Worm (Caenorhabditis elegans) whole organism, L4/young adult: Measurements from ENCODE around the gene C27F2.7.
"Not testable (repeated sequence)": the region's sequence is repeated elsewhere in the genome, so short reads cannot be mapped to it uniquely, and the experiment has no call there.

Source experiments
- W03F9.2 ChIP-seq: fragments of 150-350 bp; optimal IDR thresholded peaks from 2 replicates; lab custom pipeline; 2014; ENCODE audit warnings: missing biosample characterization, missing genetic modification characterization
- dao-5 ChIP-seq: sonication (generic microtip); optimal IDR thresholded peaks from 2 replicates; lab custom pipeline; 2016; ENCODE audit warnings: missing genotype, missing genetic modification characterization, moderate library complexity, missing compliant biosample characterization
- him-1 ChIP-seq: sonication (generic microtip); optimal IDR thresholded peaks from 2 replicates; lab custom pipeline; 2016; ENCODE audit warnings: missing genotype, missing genetic modification reagents, missing genetic modification characterization, missing compliant biosample characterization

Gene C27F2.7

DNA sequence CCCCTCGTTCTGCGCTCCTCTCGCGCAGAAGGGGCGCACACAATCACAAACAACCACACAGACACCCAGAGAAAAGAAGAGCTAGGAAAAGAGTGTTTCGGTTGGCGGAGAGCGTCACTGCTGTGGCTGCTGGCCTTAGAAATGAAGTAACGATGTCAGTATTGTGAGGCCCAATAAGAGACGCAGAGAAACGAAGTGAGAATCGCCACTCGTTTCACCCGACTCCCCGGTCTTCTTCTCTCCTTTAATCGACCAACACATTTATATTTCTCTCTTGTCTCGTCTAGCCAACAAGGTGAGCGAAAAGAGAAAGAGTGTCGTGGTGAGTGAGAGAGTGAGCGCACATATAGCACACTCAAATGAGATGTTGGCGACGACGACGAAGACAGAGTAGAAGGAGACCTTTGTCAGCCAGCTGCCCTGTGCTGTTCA, 29.6 kb upstream of the C27F2.7 start:
- TF ChIP-seq him-1 (tag; lab: Kevin White, UChicago) (peak; percentile 67), dao-5 (tag; lab: Kevin White, UChicago) (no peak), W03F9.2 (tag; lab: Kevin White, UChicago) (peak; percentile 57)

DNA sequence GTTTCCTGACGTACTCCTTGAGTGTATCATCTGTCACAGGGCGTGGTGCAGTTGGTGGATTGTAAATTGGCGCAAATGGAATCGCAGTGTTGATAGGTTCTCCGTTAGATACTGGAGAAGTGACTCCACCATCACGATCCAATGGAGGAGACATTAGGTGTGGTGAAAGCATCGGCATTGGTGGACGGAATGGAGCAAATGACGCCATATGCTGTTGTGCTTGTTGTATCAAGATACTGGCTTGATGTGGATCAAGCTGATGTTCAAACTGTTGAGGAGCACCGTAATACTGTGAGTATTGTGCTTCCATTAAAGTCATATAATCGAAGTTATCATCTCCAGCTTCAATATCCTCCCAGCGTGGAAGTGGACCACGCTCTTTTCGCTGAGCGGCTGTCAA, 28.2 kb upstream of the C27F2.7 start:
- TF ChIP-seq W03F9.2 (tag; lab: Kevin White, UChicago), result no peak
- no peak for TF ChIP-seq dao-5 (tag; lab: Kevin White, UChicago)
- TF ChIP-seq him-1 (tag; lab: Kevin White, UChicago), result no peak

DNA sequence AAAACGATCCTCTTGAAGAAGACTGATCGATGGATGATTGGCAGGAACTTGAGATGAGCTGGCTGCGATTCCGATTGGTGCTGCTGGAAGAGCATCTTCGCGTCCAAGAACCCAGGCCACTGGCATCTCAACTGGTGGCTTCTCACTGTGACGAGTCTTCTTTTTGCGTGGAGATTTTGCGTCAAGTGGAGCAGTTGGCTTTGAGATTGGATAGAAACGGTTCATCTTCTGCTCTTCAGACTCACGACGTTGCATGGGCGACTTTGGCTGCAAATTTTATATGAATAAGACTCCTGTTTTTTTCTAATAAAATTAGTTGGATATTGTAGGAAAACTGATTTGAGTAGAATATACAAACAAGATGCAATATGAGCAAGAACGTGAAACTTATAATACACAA, 26.4 kb upstream of the C27F2.7 start:
- no peak for TF ChIP-seq W03F9.2 (tag; lab: Kevin White, UChicago)
- no peak for TF ChIP-seq dao-5 (tag; lab: Kevin White, UChicago)
- no peak for TF ChIP-seq him-1 (tag; lab: Kevin White, UChicago)

DNA sequence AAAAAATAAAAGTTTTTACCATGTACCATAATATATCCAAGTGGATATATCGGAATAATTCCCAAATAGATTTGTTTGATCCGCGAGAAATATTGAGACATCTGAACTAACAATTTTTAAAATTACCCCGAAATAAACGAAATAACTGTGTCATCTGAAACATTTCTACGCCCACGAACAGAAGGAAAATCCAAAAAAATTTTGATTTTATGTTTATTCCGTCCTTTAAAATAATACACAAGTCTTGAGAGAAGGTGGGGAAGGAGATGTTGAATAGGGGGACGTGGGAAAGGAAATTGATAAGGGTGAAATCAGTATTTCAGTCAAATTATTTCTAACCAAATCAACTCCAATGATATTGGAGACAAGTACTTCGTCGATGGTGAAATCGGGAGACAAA, 24.4 kb upstream of the C27F2.7 start, which contains the start of gene R144.11:
Gene R144.11 (minus strand): TSS at position 101 of the 400 bp plus-strand sequence.
- TF ChIP-seq W03F9.2 (tag; lab: Kevin White, UChicago), result no peak
- no peak for TF ChIP-seq dao-5 (tag; lab: Kevin White, UChicago)
- TF ChIP-seq him-1 (tag; lab: Kevin White, UChicago), result no peak

DNA sequence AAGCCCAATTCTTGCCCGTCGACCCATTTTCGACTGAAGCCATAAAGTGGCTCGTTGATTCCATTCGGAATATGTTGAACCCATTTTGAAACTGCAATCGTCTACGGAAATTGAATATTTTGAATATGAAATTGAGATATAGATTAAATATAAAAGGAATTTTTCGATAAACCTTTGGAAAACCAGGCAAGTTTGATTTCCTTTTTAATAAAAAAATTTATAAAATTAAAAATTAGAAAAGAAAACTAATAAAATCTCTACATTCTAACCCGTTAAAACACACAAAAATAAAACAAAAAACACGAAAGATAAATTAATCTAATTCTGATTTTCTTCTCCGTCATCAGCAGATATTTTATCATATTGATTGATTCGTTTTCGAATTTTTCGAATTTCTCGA, 22.6 kb upstream of the C27F2.7 start, which contains the start of gene R144.12:
Gene R144.12 (minus strand): TSS at position 101 of the 400 bp plus-strand sequence.
- TF ChIP-seq W03F9.2 (tag; lab: Kevin White, UChicago), result no peak
- TF ChIP-seq dao-5 (tag; lab: Kevin White, UChicago), result no peak
- TF ChIP-seq him-1 (tag; lab: Kevin White, UChicago), result no peak

DNA sequence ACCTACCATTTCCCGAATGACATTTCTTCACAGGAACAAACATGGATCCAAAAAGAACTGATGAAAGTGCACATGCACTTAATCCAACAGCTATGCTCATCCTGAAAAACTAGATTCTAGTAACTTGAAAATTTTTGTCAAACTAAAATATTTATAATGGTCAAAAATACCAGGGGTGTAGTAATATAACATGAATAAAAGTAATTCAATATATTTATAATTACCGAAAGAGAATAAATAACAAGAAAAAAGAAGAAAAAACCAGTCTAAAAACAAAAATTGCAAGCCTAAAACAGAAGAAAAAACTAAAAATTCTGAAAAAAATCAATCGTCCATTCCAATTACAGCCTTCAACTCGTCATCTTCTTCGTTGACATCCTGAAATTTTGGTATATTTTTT, 20.3 kb upstream of the C27F2.7 start, which contains the start of gene R144.6:
Gene R144.6 (minus strand): TSS at position 101 of the 400 bp plus-strand sequence.
- no peak for TF ChIP-seq dao-5 (tag; lab: Kevin White, UChicago)
- TF ChIP-seq W03F9.2 (tag; lab: Kevin White, UChicago), result no peak
- no peak for TF ChIP-seq him-1 (tag; lab: Kevin White, UChicago)

DNA sequence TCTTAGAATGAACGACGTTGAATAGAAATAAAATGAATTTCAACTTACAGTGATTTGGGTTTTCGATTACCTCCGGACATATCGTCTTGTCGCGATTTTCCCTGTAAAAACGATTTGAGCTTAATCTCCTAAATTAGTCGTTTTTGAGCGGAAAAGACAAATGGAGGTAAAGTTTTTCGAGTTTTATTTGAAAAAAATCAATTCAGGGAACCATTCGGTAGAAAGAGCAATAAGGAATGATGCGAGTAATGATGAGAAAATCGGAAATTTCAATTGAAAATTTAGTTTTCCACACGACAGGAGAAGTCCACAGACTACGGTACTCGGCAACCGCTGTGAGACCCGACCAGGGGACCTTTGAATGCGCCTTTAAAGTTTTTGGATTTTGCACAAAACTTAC, 17.9 kb upstream of the C27F2.7 start, which contains the start of gene R144.10:
Gene R144.10 (minus strand): TSS at position 101 of the 400 bp plus-strand sequence.
- no peak for TF ChIP-seq dao-5 (tag; lab: Kevin White, UChicago)
- TF ChIP-seq him-1 (tag; lab: Kevin White, UChicago), result no peak
- TF ChIP-seq W03F9.2 (tag; lab: Kevin White, UChicago), result no peak

DNA sequence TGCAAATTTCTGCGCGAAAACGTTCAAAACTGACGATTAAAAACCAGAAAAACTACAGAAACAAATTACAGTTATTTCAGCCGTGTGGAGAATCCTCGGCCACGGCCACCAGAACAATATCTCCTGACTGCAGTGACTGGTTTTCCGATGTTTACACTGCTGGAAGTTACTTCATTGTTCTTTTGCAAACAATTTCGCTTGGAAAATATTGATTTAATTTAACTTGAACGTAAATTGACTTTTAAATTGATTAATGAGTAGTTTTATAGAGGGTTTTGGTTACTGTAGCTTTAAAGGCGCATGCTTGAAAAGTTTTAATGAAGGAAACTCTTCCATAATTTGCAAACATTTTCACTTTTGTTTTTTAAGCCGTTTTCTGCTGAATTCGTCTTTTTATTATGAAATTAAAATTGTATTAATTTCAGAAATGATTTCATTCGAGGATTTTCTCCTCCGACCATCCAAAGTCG, 14.7 kb upstream of the C27F2.7 start, which contains the start of gene smcr-8:
Gene smcr-8 (plus strand): TSS at position 420 of the 470 bp plus-strand sequence.
- TF ChIP-seq him-1 (tag; lab: Kevin White, UChicago) (no peak), W03F9.2 (tag; lab: Kevin White, UChicago) (no peak), dao-5 (tag; lab: Kevin White, UChicago) (no peak)

DNA sequence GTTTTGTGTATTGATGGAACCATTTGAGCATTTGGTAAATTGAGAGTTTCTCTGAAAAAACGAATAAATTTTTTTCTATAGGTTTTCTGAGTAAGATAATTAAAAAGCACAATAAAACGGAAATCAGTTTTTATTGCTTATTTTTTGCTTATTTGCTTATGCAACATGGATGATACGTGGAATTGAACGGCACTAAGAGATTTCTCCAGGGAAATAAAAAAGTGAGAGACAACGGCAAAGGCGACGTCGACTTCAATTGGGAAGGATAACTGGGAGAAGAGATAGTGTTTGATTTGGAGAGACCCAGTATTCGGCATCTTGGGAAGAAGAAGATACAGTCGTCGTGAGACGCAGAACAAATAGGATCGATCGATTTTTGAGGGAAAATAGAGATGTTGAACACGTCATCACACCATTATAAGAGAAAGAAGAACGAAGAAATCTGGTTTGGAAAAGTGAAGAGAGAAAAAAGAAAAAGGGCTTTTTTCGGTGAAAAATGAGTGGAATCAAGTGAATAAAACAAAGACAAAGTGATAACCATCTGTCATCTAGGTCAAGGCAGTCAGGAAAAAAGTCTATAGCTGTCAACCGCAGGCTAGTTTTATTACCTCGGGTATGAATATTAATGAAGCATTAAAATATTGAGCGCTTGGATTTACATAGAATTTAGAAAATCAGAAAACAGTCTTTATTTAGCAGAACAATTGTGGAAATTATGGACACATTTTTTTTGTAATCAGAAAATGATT, 14.0 kb upstream of the C27F2.7 start, which contains the start of gene tmem-131:
Gene tmem-131 (minus strand): TSS at position 51 of the 749 bp plus-strand sequence.
- TF ChIP-seq dao-5 (tag; lab: Kevin White, UChicago) (no peak), W03F9.2 (tag; lab: Kevin White, UChicago) (no peak), him-1 (tag; lab: Kevin White, UChicago) (no peak)

DNA sequence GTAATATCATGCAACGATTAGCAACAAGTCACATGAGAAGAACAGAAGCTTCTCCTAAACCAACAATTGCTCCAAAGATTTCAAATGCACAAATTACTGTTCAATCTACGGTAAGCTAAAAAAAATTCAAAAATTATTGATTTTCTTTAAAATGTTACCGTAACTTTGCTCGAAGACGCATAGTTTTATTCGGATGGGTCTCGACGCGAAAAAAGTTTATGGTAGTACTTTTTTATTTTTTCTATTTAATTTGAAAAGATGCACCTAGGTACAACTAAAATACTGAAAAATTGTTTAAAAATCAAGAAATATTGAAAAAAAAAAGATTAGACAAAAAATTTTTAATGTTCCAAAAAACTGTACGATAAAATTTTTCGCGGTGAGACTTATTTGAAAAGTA, 3.4 kb upstream of the C27F2.7 start:
- TF ChIP-seq W03F9.2 (tag; lab: Kevin White, UChicago), result no peak

DNA sequence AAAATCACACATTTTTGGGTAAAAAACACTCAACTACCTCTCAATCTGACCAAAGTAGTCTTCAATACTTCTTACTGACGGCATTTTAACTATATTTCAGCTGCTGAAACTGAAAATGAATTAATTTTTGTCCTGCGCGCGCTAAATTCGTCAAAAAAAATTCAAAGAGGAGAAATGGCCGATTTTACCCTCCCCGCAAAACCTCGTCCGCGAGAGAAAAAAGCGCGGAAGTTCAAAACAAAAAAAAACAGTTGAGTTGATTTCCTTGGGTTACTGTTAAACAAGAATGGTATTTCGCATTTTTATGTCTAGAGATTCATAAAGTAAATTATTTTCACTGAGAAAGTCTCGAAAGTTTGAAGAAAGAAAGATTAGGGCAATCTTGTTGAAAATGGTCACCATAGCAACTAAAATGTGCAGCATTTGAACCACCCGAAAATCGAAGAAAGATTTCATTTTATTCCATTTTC, 2.5 kb upstream of the C27F2.7 start, which contains the start of the genes C27F2.10 and wdr-60:
Gene C27F2.10 (minus strand): TSS at position 109 of the 470 bp plus-strand sequence.
Gene wdr-60 (plus strand): TSS at position 420 of the 470 bp plus-strand sequence.
- TF ChIP-seq W03F9.2 (tag; lab: Kevin White, UChicago), result no peak
- TF ChIP-seq him-1 (tag; lab: Kevin White, UChicago), result no peak
- TF ChIP-seq dao-5 (tag; lab: Kevin White, UChicago), result no peak

DNA sequence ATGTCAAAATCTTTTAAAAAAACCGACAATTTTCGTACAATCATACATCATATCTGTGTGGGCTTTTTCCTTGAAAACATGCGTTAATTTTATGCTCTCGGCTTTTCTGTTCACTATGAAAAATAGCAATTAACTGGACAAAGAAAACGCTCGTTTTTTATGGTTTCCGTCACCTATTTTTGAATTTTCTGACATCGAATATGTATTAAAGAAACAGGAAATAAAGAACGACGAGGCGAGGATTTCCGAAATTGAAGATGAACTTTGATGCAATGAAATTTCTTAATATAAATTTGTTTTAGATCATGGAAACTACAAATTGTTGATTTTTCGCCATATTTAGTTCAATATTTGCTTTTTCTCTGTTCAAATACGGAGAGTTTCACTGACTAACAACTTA, 333 bp downstream of the C27F2.7 start:
- TF ChIP-seq W03F9.2 (tag; lab: Kevin White, UChicago) (no peak), him-1 (tag; lab: Kevin White, UChicago) (no peak), dao-5 (tag; lab: Kevin White, UChicago) (no peak)

DNA sequence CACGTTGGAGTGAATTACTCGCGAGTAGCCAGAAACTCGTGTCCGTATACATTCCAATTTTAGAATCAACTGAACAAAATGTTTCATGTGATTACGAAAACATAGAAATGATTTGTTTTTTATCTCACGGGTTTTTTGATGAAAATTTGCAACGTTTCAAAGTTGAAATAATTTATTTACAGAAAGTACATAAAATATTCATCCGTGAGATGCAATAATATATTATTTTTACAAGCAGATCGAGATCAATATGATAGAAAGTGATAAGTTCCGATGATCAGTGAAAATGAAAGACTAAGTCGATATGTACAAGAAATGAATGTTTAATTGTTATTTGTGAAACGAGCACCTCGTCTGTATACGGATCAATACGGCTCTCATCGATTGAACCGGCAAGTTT, 3.9 kb downstream of the C27F2.7 start, which contains the start of gene C27F2.6:
Gene C27F2.6 (minus strand): TSS at position 101 of the 400 bp plus-strand sequence.
- not testable (repeated sequence) for TF ChIP-seq him-1, W03F9.2, dao-5 (tag; lab: Kevin White, UChicago)
